Worm (Caenorhabditis elegans) whole organism, dauer: ENCODE results near the gene W03F8.4.

Experiments used
- unc-62 ChIP-seq: sonication (generic microtip); optimal IDR thresholded peaks from 2 replicates; lab custom pipeline; 2017; ENCODE audit warnings: missing biosample characterization, missing genetic modification reagents, missing genetic modification characterization

The W03F8.4 gene

ce11 chrIV:5230530-5230929 lies 46.6 kb downstream of the W03F8.4 start, which contains the start of gene thn-5:
Gene thn-5, plus strand, starts transcription at chrIV:5230830.
- no peak for TF ChIP-seq unc-62
